Fruit fly (Drosophila melanogaster): ENCODE measurements around the gene ps.

ps gene

dm6 chr3R:9417577-9418334, at the start of gene ps:
TSS of gene ps (plus strand) at chr3R:9417940.
- TF ChIP-seq CTCF (optimal IDR thresholded peaks at IDR 0.05) (no peak), CG8478 (optimal IDR thresholded peaks at IDR 0.05) (no peak)

dm6 chr3R:9370413-9370812, 47.3 kb upstream of the ps start:
- TF ChIP-seq CTCF (optimal IDR thresholded peaks at IDR 0.05) (no peak), CG8478 (optimal IDR thresholded peaks at IDR 0.05) (no peak)

- TF ChIP-seq CG8478 (optimal IDR thresholded peaks at IDR 0.05) (no peak), CTCF (optimal IDR thresholded peaks at IDR 0.05) (no peak)
Measured at dm6 chr3R:9376789-9377188, 41.0 kb upstream of the ps start.

dm6 chr3R:9378644-9379411, 38.9 kb upstream of the ps start:
- TF ChIP-seq CTCF (optimal IDR thresholded peaks at IDR 0.05) (no peak), CG8478 (optimal IDR thresholded peaks at IDR 0.05) (no peak)

- TF ChIP-seq CG8478 (optimal IDR thresholded peaks at IDR 0.05) (no peak), CTCF (optimal IDR thresholded peaks at IDR 0.05) (no peak)
Measured at dm6 chr3R:9380970-9381369, 36.8 kb upstream of the ps start.

dm6 chr3R:9385987-9386386, 31.8 kb upstream of the ps start:
- TF ChIP-seq CTCF (optimal IDR thresholded peaks at IDR 0.05) (no peak), CG8478 (optimal IDR thresholded peaks at IDR 0.05) (no peak)

dm6 chr3R:9387634-9388033, 30.1 kb upstream of the ps start:
- TF ChIP-seq CG8478 (optimal IDR thresholded peaks at IDR 0.05) = no peak
- TF ChIP-seq CTCF (optimal IDR thresholded peaks at IDR 0.05) = no peak

- TF ChIP-seq CG8478 (optimal IDR thresholded peaks at IDR 0.05) (no peak), CTCF (optimal IDR thresholded peaks at IDR 0.05) (no peak)
Measured at dm6 chr3R:9388321-9388720, 29.4 kb upstream of the ps start.

- TF ChIP-seq CTCF (optimal IDR thresholded peaks at IDR 0.05) = no peak
- TF ChIP-seq CG8478 (optimal IDR thresholded peaks at IDR 0.05) = no peak
Measured at dm6 chr3R:9388972-9389371, 28.8 kb upstream of the ps start.

- no peak for TF ChIP-seq CG8478 (optimal IDR thresholded peaks at IDR 0.05)
- no peak for TF ChIP-seq CTCF (optimal IDR thresholded peaks at IDR 0.05)
Measured at dm6 chr3R:9390201-9390600, 27.5 kb upstream of the ps start.

- TF ChIP-seq CG8478 (optimal IDR thresholded peaks at IDR 0.05) = no peak
- TF ChIP-seq CTCF (optimal IDR thresholded peaks at IDR 0.05) = no peak
Measured at dm6 chr3R:9392421-9392820, 25.3 kb upstream of the ps start.

dm6 chr3R:9393542-9394025, 24.2 kb upstream of the ps start:
- TF ChIP-seq CTCF (optimal IDR thresholded peaks at IDR 0.05) (no peak), CG8478 (optimal IDR thresholded peaks at IDR 0.05) (no peak)

dm6 chr3R:9394385-9395042, 23.2 kb upstream of the ps start, which contains the start of gene FER:
TSS of gene FER (minus strand) at chr3R:9394546.
- TF ChIP-seq CTCF (optimal IDR thresholded peaks at IDR 0.05) (no peak), CG8478 (optimal IDR thresholded peaks at IDR 0.05) (no peak)

dm6 chr3R:9395998-9396397, 21.7 kb upstream of the ps start:
- no peak for TF ChIP-seq CTCF (optimal IDR thresholded peaks at IDR 0.05)
- no peak for TF ChIP-seq CG8478 (optimal IDR thresholded peaks at IDR 0.05)

- no peak for TF ChIP-seq CG8478 (optimal IDR thresholded peaks at IDR 0.05)
- no peak for TF ChIP-seq CTCF (optimal IDR thresholded peaks at IDR 0.05)
Measured at dm6 chr3R:9397890-9398289, 19.9 kb upstream of the ps start, which contains the start of gene Or85f. TSS of gene Or85f (plus strand) at chr3R:9398190.

All from S2 (cell line).